Worm (Caenorhabditis elegans): ENCODE data around the gene mps-2.

DNA sequence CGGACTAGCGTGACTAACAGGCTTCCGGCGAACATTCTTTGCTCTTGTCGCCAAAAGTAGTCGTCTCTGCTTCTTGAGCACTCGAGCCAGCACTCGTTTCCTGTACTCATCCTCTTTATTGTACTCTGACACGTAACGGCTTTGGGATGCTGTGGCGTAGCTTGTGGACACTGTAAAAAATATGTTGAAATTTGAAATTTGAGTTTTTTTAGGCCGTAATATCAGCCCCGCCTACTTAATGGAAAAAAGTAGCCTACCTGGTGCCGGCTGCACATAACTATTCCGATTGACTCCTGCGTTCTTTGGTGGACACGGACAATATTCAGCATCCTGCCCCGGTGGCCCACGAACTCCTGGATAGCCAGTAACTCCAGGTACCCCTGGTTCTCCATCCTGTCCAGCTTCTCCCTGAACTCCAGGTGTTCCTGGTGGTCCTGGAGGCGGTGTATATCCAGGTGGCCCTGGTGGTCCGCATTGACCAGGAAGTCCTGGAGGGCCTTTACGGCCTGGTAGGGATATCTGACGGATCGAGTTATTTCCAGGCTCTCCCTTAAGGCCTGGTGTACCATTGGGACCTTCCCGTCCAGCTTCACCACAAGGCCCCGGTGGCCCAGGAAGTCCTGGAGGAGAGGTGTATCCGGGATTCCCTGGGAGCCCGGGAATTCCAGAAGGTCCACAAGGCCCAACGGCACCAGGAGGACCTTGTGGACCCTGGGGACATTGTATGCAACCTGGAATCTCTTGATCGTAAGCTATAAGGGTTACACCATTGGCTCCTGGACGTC lies 7.9 kb downstream of the mps-2 start:
- TF ChIP-seq dve-1 (tag; optimal IDR thresholded peaks at IDR 0.05): no peak
- TF ChIP-seq pag-3 (tag; optimal IDR thresholded peaks at IDR 0.05; ENCODE audit: borderline replicate concordance): no peak
- TF ChIP-seq sox-4 (tag; optimal IDR thresholded peaks at IDR 0.05): no peak
- TF ChIP-seq unc-3 (GFP tag; conservative IDR thresholded peaks at IDR 0.05): no peak
- TF ChIP-seq unc-3 (tag; optimal IDR thresholded peaks at IDR 0.05): no peak
- no peak for TF ChIP-seq nhr-11 (tag; optimal IDR thresholded peaks at IDR 0.05)
- no peak for TF ChIP-seq hlh-30 (tag; optimal IDR thresholded peaks at IDR 0.05; ENCODE audit: insufficient read depth)
- no peak for TF ChIP-seq ama-1 (optimal IDR thresholded peaks at IDR 0.05)
- TF ChIP-seq fkh-10 (GFP tag; optimal IDR thresholded peaks at IDR 0.05): no peak
